1 fruit fly cellular context compared by ENCODE assay signal in the genomic region with DNA sequence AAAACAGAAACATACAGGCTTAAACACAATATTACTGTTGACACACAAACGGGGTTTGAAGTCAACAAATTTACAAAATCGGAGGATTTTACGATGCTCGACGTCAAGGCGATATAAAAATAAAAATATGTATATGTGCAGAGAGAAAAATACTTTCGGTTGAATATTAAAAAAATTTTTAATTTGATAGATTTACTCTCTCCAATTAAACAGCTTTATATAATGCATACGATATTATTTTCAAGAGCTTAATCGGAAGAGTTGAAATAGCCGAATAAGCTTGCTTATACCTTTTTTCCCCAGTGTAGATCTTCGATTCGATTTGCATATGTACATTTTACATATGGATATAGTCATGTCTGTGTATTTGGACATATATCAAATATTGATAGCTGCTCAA.
TF ChIP-seq lines count a peak whose summit lies in the region.

No protein-coding gene starts in this region.

TF ChIP-seq in whole organism, embryonic, 481 proteins besides CTCF, POLR2A, EP300 and RAD21 (continued from another document):
- TF ChIP-seq Med (GFP tag; lab: Kevin White, UChicago) (peak; percentile 91), CG6813 (GFP tag; optimal IDR thresholded peaks at IDR 0.05; lab: Kevin White, UChicago) (peak; percentile 35), CG32772 (GFP tag; IDR thresholded peaks at IDR 0.05; lab: Robert Waterston, UW) (peak; percentile 48), ranshi (GFP tag; IDR thresholded peaks at IDR 0.05; lab: Robert Waterston, UW) (peak; percentile 70), CG4424 (GFP tag; optimal IDR thresholded peaks at IDR 0.05; lab: Kevin White, UChicago) (peak; percentile 47), CG7786 (GFP tag; optimal IDR thresholded peaks at IDR 0.05; lab: Kevin White, UChicago) (peak; percentile 18), tx (GFP tag; optimal IDR thresholded peaks at IDR 0.05; lab: Kevin White, UChicago) (no peak), Sry-δ (GFP tag; optimal IDR thresholded peaks at IDR 0.05; lab: Kevin White, UChicago) (no peak), CG16863 (GFP tag; optimal IDR thresholded peaks at IDR 0.05; lab: Kevin White, UChicago) (peak; percentile 8), croc (GFP tag; conservative IDR thresholded peaks at IDR 0.05; lab: Robert Waterston, UW) (no peak), kni (GFP tag; optimal IDR thresholded peaks at IDR 0.05; lab: Kevin White, UChicago) (no peak), CG13775 (GFP tag; optimal IDR thresholded peaks at IDR 0.05; lab: Kevin White, UChicago) (peak; percentile 7), Adf1 (GFP tag; IDR thresholded peaks at IDR 0.05; lab: Robert Waterston, UW) (peak; percentile 61; the same call in 1 of the 2 replicates), CG9932 (GFP tag; IDR thresholded peaks at IDR 0.05; lab: Robert Waterston, UW) (peak; percentile 84), Poxn (GFP tag; IDR thresholded peaks at IDR 0.05; lab: Robert Waterston, UW) (0 out of 2 replicates have a peak, but pooled peaks have one; percentile 24), Awh (GFP tag; IDR thresholded peaks at IDR 0.05; lab: Robert Waterston, UW) (no peak), ase (GFP tag; IDR thresholded peaks at IDR 0.05; lab: Robert Waterston, UW) (peak; percentile 28; the same call in 1 of the 3 replicates), Meics (GFP tag; optimal IDR thresholded peaks at IDR 0.05; lab: Kevin White, UChicago) (peak; percentile 48), CG12769 (tag; optimal IDR thresholded peaks at IDR 0.05; lab: Kevin White, UChicago) (peak; percentile 59), CG6854 (GFP tag; optimal IDR thresholded peaks at IDR 0.05; lab: Kevin White, UChicago) (peak; percentile 13), CG8359 (GFP tag; optimal IDR thresholded peaks at IDR 0.05; lab: Kevin White, UChicago; ENCODE audit: borderline replicate concordance) (no peak), Hsf (GFP tag; optimal IDR thresholded peaks at IDR 0.05; lab: Kevin White, UChicago) (peak; percentile 41), CG16813 (GFP tag; IDR thresholded peaks at IDR 0.05; lab: Robert Waterston, UW; ENCODE audit: partially characterized antibody) (no peak), CG3847 (GFP tag; IDR thresholded peaks at IDR 0.05; lab: Robert Waterston, UW) (peak; percentile 82), so (GFP tag; IDR thresholded peaks at IDR 0.05; lab: Robert Waterston, UW) (peak; percentile 66; the same call in 1 of the 3 replicates), CG11560 (tag; IDR thresholded peaks at IDR 0.05; lab: Robert Waterston, UW) (no peak), D (optimal IDR thresholded peaks at IDR 0.05; lab: Kevin White, UChicago) (no peak), D (GFP tag; optimal IDR thresholded peaks at IDR 0.05; lab: Kevin White, UChicago) (no peak), CG13296 (GFP tag; optimal IDR thresholded peaks at IDR 0.05; lab: Kevin White, UChicago) (peak; percentile 68), CG30431 (GFP tag; optimal IDR thresholded peaks at IDR 0.05; lab: Kevin White, UChicago) (no peak), sd (tag; optimal IDR thresholded peaks at IDR 0.05; lab: Kevin White, UChicago) (peak; percentile 8), CG11085 (GFP tag; IDR thresholded peaks at IDR 0.05; lab: Robert Waterston, UW) (0 out of 2 replicates have a peak, but pooled peaks have one; percentile 49)
